Worm (Caenorhabditis elegans): Measurements from ENCODE around the gene cox-6A.
A peak's percentile ranks its signal among the peaks of the same experiment; 100 is the strongest.

The cox-6A gene

DNA sequence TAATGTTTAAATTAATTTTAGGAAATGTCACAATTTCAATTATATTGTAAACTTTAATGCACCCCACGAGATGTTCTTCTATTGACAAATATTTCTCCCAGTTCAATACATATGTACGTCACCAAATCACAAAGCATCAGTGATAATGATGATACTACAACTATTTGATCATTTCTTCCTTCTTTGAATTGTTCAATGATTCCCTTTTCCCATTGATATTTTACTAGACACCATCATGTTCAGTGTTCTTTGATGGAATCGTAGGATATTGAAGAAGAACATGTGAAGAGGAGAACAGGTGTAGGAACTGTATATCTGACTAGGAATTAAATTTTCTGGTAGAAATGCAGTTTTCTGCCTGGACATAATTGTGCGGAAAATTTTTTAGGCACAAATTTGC lies 8.0 kb downstream of the cox-6A start:
- TF ChIP-seq unc-98 (GFP tag; IDR thresholded peaks at IDR 0.05) (no peak), nhr-76 (tag; optimal IDR thresholded peaks at IDR 0.05) (no peak), lin-14 (GFP tag; optimal IDR thresholded peaks at IDR 0.05) (peak; percentile 32), nhr-71 (tag; optimal IDR thresholded peaks at IDR 0.05) (peak; percentile 36), lin-13 (GFP tag; optimal IDR thresholded peaks at IDR 0.05) (no peak), ets-5 (GFP tag; IDR thresholded peaks at IDR 0.05) (no peak), C34B4.2 (tag; optimal IDR thresholded peaks at IDR 0.05) (no peak), hlh-17 (GFP tag; optimal IDR thresholded peaks at IDR 0.05; ENCODE audit: borderline replicate concordance) (no peak), nhr-90 (tag; optimal IDR thresholded peaks at IDR 0.05; ENCODE audit: poor library complexity) (no peak), snu-23 (GFP tag; optimal IDR thresholded peaks at IDR 0.05) (peak; percentile 15), blmp-1 (tag; optimal IDR thresholded peaks at IDR 0.05) (peak; percentile 25), nhr-20 (tag; optimal IDR thresholded peaks at IDR 0.05) (peak; percentile 32), snpc-4 (tag; optimal IDR thresholded peaks at IDR 0.05) (no peak), hlh-4 (tag; optimal IDR thresholded peaks at IDR 0.05) (no peak), dpl-1 (GFP tag; optimal IDR thresholded peaks at IDR 0.05) (no peak), nhr-19 (GFP tag; conservative IDR thresholded peaks at IDR 0.05) (peak; percentile 73), efl-1 (optimal IDR thresholded peaks at IDR 0.05) (no peak), efl-1 (GFP tag; optimal IDR thresholded peaks at IDR 0.05 in 1 of 2) (peak in 1 of 2 experiments; percentile 44), ztf-4 (tag; optimal IDR thresholded peaks at IDR 0.05) (no peak), lir-3 (tag; optimal IDR thresholded peaks at IDR 0.05; ENCODE audit: poor library complexity) (no peak), tbx-2 (tag; optimal IDR thresholded peaks at IDR 0.05) (no peak), rnt-1 (tag; optimal IDR thresholded peaks at IDR 0.05) (no peak), fkh-8 (tag; optimal IDR thresholded peaks at IDR 0.05) (no peak), dsc-1 (tag; optimal IDR thresholded peaks at IDR 0.05) (no peak), grh-1 (GFP tag; IDR thresholded peaks at IDR 0.05) (no peak), nhr-85 (tag) (peak; percentile 49), nhr-11 (tag; optimal IDR thresholded peaks at IDR 0.05) (no peak), mab-9 (GFP tag; IDR thresholded peaks at IDR 0.05) (no peak), elt-3 (tag; optimal IDR thresholded peaks at IDR 0.05) (peak in 5 of 6 experiments; percentile 30 to 75 (median 33)), zag-1 (tag; optimal IDR thresholded peaks at IDR 0.05) (no peak), isw-1 (GFP tag; IDR thresholded peaks at IDR 0.05) (no peak)

DNA sequence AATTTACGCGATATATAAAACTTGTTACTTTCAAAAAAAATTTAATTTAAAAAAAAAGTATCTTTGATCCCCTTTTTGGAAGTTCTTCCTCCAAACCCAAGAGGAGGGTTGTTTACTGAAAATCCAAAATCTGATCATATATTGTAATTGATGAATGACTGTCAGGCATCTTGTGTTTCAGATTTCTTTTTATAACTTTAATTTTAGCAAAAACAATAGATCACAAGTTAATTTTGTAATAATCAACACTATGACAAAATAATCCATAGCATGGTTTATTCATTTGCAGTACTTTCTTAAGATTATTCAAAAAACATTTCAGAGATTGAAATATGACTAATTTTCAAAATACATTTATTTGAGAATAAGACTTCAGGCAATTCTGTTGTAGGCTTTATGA lies 10.8 kb downstream of the cox-6A start:
- no peak for TF ChIP-seq fos-1 (tag; optimal IDR thresholded peaks at IDR 0.05)
- TF ChIP-seq unc-30 (tag; optimal IDR thresholded peaks at IDR 0.05), result no peak
- no peak for TF ChIP-seq snu-23 (GFP tag; optimal IDR thresholded peaks at IDR 0.05)
- no peak for TF ChIP-seq unc-130 (tag; optimal IDR thresholded peaks at IDR 0.05)
- TF ChIP-seq jun-1 (tag; optimal IDR thresholded peaks at IDR 0.05), result no peak
- TF ChIP-seq isw-1 (GFP tag; IDR thresholded peaks at IDR 0.05), result no peak
- no peak for TF ChIP-seq dsc-1 (tag; optimal IDR thresholded peaks at IDR 0.05)
- no peak for TF ChIP-seq nhr-237 (tag; optimal IDR thresholded peaks at IDR 0.05)
- no peak for TF ChIP-seq sup-37 (GFP tag; optimal IDR thresholded peaks at IDR 0.05)
- no peak for TF ChIP-seq F16B12.6 (tag; optimal IDR thresholded peaks at IDR 0.05)

DNA sequence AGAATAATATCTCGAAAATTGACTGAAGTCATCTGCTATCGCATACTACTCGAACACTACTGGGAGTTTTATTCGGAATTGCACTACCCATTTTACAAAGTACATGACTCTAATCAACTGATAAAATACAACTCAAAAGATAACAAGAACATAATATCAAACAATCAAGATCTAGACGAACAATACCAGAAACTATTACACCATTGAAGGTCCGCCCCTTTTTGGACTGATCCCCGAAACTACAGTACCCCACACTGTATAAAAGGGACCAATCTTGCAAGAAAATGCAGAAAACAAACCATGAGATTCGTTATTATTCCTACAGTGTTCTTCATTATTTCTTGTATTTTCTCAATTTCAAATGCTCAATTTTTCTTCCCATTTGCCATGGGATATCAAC lies 13.0 kb downstream of the cox-6A start, which contains the start of gene F54D8.10:
Gene F54D8.10, plus strand, starts transcription at position 301 of the 400 bp plus-strand sequence.
- no peak for TF ChIP-seq nhr-77 (tag; optimal IDR thresholded peaks at IDR 0.05)
- no peak for TF ChIP-seq hpl-2 (GFP tag; optimal IDR thresholded peaks at IDR 0.05)
- no peak for TF ChIP-seq hlh-17 (GFP tag; optimal IDR thresholded peaks at IDR 0.05; ENCODE audit: borderline replicate concordance)
- TF ChIP-seq hlh-4 (tag; optimal IDR thresholded peaks at IDR 0.05), result no peak
- no peak for TF ChIP-seq lin-14 (GFP tag; optimal IDR thresholded peaks at IDR 0.05)

All from whole organism, L1 larva.